Worm (Caenorhabditis elegans) whole organism, mixed stage, embryonic: Measurements from ENCODE around the gene C14C11.2.

Source experiments
- bed-3 ChIP-seq: fragments of 200-800 bp; sonication (Bioruptor generic); optimal IDR thresholded peaks from 3 replicates; lab custom pipeline; 2018; ENCODE audit warnings: mild to moderate bottlenecking, missing genetic modification characterization, moderate library complexity, missing compliant biosample characterization
- blmp-1 ChIP-seq: fragments of 150-350 bp; optimal IDR thresholded peaks from 2 replicates; lab custom pipeline; 2014; ENCODE audit warnings: missing biosample characterization, missing genetic modification characterization
- ceh-39 ChIP-seq: fragments of 150-350 bp; optimal IDR thresholded peaks from 2 replicates; lab custom pipeline; 2014; ENCODE audit warnings: missing biosample characterization, missing genetic modification characterization
- ceh-43 ChIP-seq: fragments of 200-800 bp; sonication (Bioruptor generic); optimal IDR thresholded peaks from 2 replicates; lab custom pipeline; 2018; ENCODE audit warnings: mild to moderate bottlenecking, missing genetic modification characterization, moderate library complexity, missing compliant biosample characterization
- ces-1 ChIP-seq: fragments of 150-350 bp; optimal IDR thresholded peaks from 2 replicates; lab custom pipeline; 2014; ENCODE audit warnings: missing biosample characterization, missing genetic modification reagents, missing genetic modification characterization
- drap-1 ChIP-seq: fragments of 200-800 bp; sonication (Bioruptor generic); optimal IDR thresholded peaks from 3 replicates; lab custom pipeline; 2018; ENCODE audit warnings: mild to moderate bottlenecking, missing genetic modification characterization, missing compliant biosample characterization
- elt-1 ChIP-seq: sonication (generic microtip); optimal IDR thresholded peaks from 2 replicates; lab custom pipeline; 2017; ENCODE audit warnings: missing genetic modification characterization, mild to moderate bottlenecking, missing compliant biosample characterization, antibody characterized with exemption, moderate library complexity, borderline replicate concordance; ENCODE audit not compliant: insufficient read depth
- elt-3 ChIP-seq: fragments of 150-350 bp; optimal IDR thresholded peaks from 2 replicates; lab custom pipeline; 2014; ENCODE audit warnings: missing biosample characterization, missing genetic modification characterization
- flh-1 ChIP-seq: fragments of 200-800 bp; sonication (Bioruptor generic); optimal IDR thresholded peaks from 2 replicates; lab custom pipeline; 2018; ENCODE audit warnings: mild to moderate bottlenecking, missing genetic modification characterization, moderate library complexity, missing compliant biosample characterization
- ham-2 ChIP-seq: fragments of 200-800 bp; sonication (Bioruptor generic); optimal IDR thresholded peaks from 2 replicates; lab custom pipeline; 2018; ENCODE audit warnings: mild to moderate bottlenecking, missing genetic modification characterization, missing compliant biosample characterization
- hlh-1 ChIP-seq: fragments of 150-350 bp; optimal IDR thresholded peaks from 2 replicates; lab custom pipeline; 2014; ENCODE audit warnings: missing biosample characterization, missing genetic modification reagents, missing genetic modification characterization
- lin-13 ChIP-seq: fragments of 150-350 bp; optimal IDR thresholded peaks from 2 replicates; lab custom pipeline; 2014; ENCODE audit warnings: missing biosample characterization, missing genetic modification characterization
- lsy-2 ChIP-seq: fragments of 150-350 bp; optimal IDR thresholded peaks from 2 replicates; lab custom pipeline; 2014; ENCODE audit warnings: missing biosample characterization, missing genetic modification characterization
- mab-5 ChIP-seq: fragments of 150-350 bp; optimal IDR thresholded peaks from 2 replicates; lab custom pipeline; 2014; ENCODE audit warnings: missing biosample characterization, missing genetic modification characterization
- mep-1 ChIP-seq: fragments of 150-350 bp; optimal IDR thresholded peaks from 2 replicates; lab custom pipeline; 2017; ENCODE audit warnings: missing biosample characterization, missing genetic modification reagents, missing genetic modification characterization, inconsistent platforms
- mls-2 ChIP-seq: sonication (generic microtip); optimal IDR thresholded peaks from 2 replicates; lab custom pipeline; 2016; ENCODE audit warnings: mild to moderate bottlenecking, missing genetic modification characterization, moderate library complexity, missing compliant biosample characterization
- nhr-12 ChIP-seq: fragments of 150-350 bp; optimal IDR thresholded peaks from 2 replicates; lab custom pipeline; 2014; ENCODE audit warnings: missing biosample characterization, missing genetic modification characterization
- nhr-2 ChIP-seq: fragments of 150-350 bp; optimal IDR thresholded peaks from 2 replicates; lab custom pipeline; 2014; ENCODE audit warnings: missing biosample characterization, missing genetic modification characterization
- nhr-237 ChIP-seq: fragments of 150-350 bp; optimal IDR thresholded peaks from 2 replicates; lab custom pipeline; 2014; ENCODE audit warnings: missing biosample characterization, missing genetic modification characterization
- nhr-76 ChIP-seq: sonication (generic microtip); optimal IDR thresholded peaks from 2 replicates; lab custom pipeline; 2017; ENCODE audit warnings: missing biosample characterization, missing genetic modification characterization
- snpc-4 ChIP-seq: fragments of 150-350 bp; optimal IDR thresholded peaks from 2 replicates; lab custom pipeline; 2014; ENCODE audit warnings: missing biosample characterization, missing genetic modification characterization
- tbx-8 ChIP-seq: fragments of 200-800 bp; sonication (Bioruptor generic); optimal IDR thresholded peaks from 2 replicates; lab custom pipeline; 2018; ENCODE audit warnings: mild to moderate bottlenecking, missing genetic modification characterization, moderate library complexity, missing compliant biosample characterization
- unc-120 ChIP-seq: sonication (generic microtip); optimal IDR thresholded peaks from 2 replicates; lab custom pipeline; 2017; ENCODE audit warnings: missing genetic modification characterization, missing compliant biosample characterization; ENCODE audit not compliant: poor library complexity, severe bottlenecking
- unc-39 ChIP-seq: fragments of 150-350 bp; optimal IDR thresholded peaks from 2 replicates; lab custom pipeline; 2014; ENCODE audit warnings: missing biosample characterization, missing genetic modification characterization
- unc-62 ChIP-seq: fragments of 150-350 bp; optimal IDR thresholded peaks from 2 replicates; lab custom pipeline; 2014; ENCODE audit warnings: missing biosample characterization, missing genetic modification reagents, missing genetic modification characterization
- zip-8 ChIP-seq: fragments of 150-350 bp; optimal IDR thresholded peaks from 2 replicates; lab custom pipeline; 2014; ENCODE audit warnings: missing biosample characterization, missing genetic modification characterization
- ztf-11 ChIP-seq: fragments of 150-350 bp; optimal IDR thresholded peaks from 2 replicates; lab custom pipeline; 2014; ENCODE audit warnings: missing biosample characterization, missing genetic modification characterization

Gene C14C11.2

ce11 chrV:5660604-5661209, at the start of gene C14C11.2, which contains the start of gene mut-14:
C14C11.2 (plus strand) TSS chrV:5661159.
mut-14 (minus strand) TSS chrV:5660704.
- no peak for TF ChIP-seq elt-3 (tag; lab: Kevin White, UChicago)
- no peak for TF ChIP-seq ceh-39 (tag; lab: Kevin White, UChicago)
- no peak for TF ChIP-seq drap-1 (GFP tag; lab: Kevin White, UChicago)
- TF ChIP-seq lsy-2 (tag; lab: Kevin White, UChicago): no peak

- no peak for TF ChIP-seq bed-3 (GFP tag; lab: Kevin White, UChicago)
- no peak for TF ChIP-seq blmp-1 (tag; lab: Kevin White, UChicago)
- no peak for TF ChIP-seq flh-1 (GFP tag; lab: Kevin White, UChicago)
- no peak for TF ChIP-seq mls-2 (tag; lab: Kevin White, UChicago)
- no peak for TF ChIP-seq ceh-43 (GFP tag; lab: Kevin White, UChicago)
- TF ChIP-seq lin-13: no peak
- no peak for TF ChIP-seq lsy-2 (tag; lab: Kevin White, UChicago)
- no peak for TF ChIP-seq ham-2 (GFP tag; lab: Kevin White, UChicago)
- TF ChIP-seq elt-3 (tag; lab: Kevin White, UChicago): no peak
- no peak for TF ChIP-seq unc-120
- no peak for TF ChIP-seq mep-1 (tag; lab: Kevin White, UChicago)
- TF ChIP-seq nhr-76: no peak
- TF ChIP-seq unc-62: no peak
- TF ChIP-seq ceh-39 (tag; lab: Kevin White, UChicago): no peak
- no peak for TF ChIP-seq nhr-2 (tag; lab: Kevin White, UChicago)
- TF ChIP-seq snpc-4 (tag; lab: Kevin White, UChicago): no peak
- TF ChIP-seq unc-39 (tag; lab: Kevin White, UChicago): no peak
- TF ChIP-seq ces-1: no peak
Observed at ce11 chrV:5613109-5613508, 47.9 kb upstream of the C14C11.2 start, which contains the start of gene lrpc-1. lrpc-1 (minus strand) TSS chrV:5613209.

- no peak for TF ChIP-seq unc-120
Observed at ce11 chrV:5614724-5615123, 46.2 kb upstream of the C14C11.2 start, which contains the start of gene M03E7.3. M03E7.3 (plus strand) TSS chrV:5615024.

ce11 chrV:5617301-5617700, 43.7 kb upstream of the C14C11.2 start, which contains the start of gene M03E7.2:
M03E7.2 (plus strand) TSS chrV:5617601.
- no peak for TF ChIP-seq elt-1

- no peak for TF ChIP-seq bed-3 (GFP tag; lab: Kevin White, UChicago)
- peak; percentile 10 for TF ChIP-seq mep-1 (tag; lab: Kevin White, UChicago)
- peak; percentile 52 for TF ChIP-seq lsy-2 (tag; lab: Kevin White, UChicago)
- TF ChIP-seq ztf-11 (tag; lab: Kevin White, UChicago): no peak
Observed at ce11 chrV:5619372-5619771, 41.6 kb upstream of the C14C11.2 start.

ce11 chrV:5620040-5620439, 40.9 kb upstream of the C14C11.2 start, which contains the start of gene memb-2:
memb-2 (minus strand) TSS chrV:5620140.
- TF ChIP-seq drap-1 (GFP tag; lab: Kevin White, UChicago): no peak
- no peak for TF ChIP-seq ztf-11 (tag; lab: Kevin White, UChicago)
- no peak for TF ChIP-seq mep-1 (tag; lab: Kevin White, UChicago)
- TF ChIP-seq nhr-237 (tag; lab: Kevin White, UChicago): no peak
- no peak for TF ChIP-seq ceh-43 (GFP tag; lab: Kevin White, UChicago)
- no peak for TF ChIP-seq mab-5
- TF ChIP-seq tbx-8: no peak
- TF ChIP-seq nhr-2 (tag; lab: Kevin White, UChicago): no peak
- no peak for TF ChIP-seq snpc-4 (tag; lab: Kevin White, UChicago)
- TF ChIP-seq unc-39 (tag; lab: Kevin White, UChicago): no peak
- TF ChIP-seq ces-1: no peak
- no peak for TF ChIP-seq unc-120
- TF ChIP-seq nhr-76: no peak
- no peak for TF ChIP-seq hlh-1
- no peak for TF ChIP-seq flh-1 (GFP tag; lab: Kevin White, UChicago)
- TF ChIP-seq nhr-12 (tag; lab: Kevin White, UChicago): no peak
- TF ChIP-seq zip-8 (tag; lab: Kevin White, UChicago): no peak
- no peak for TF ChIP-seq unc-62
- no peak for TF ChIP-seq elt-3 (tag; lab: Kevin White, UChicago)
- TF ChIP-seq, all 35 proteins: peak for 0
